Fruit fly (Drosophila melanogaster) whole organism, embryonic: ENCODE data around the gene CG11155.

ENCODE experiments used
- Aef1 ChIP-seq: fragments of 200-800 bp; sonication (Bioruptor generic); IDR thresholded peaks from 3 replicates; pipeline ENCODE4 v1.3.6; 2022; ENCODE audit warnings: missing biosample characterization, missing genetic modification characterization
- BEAF-32 ChIP-seq: fragments of 200-800 bp; sonication (Bioruptor generic); optimal IDR thresholded peaks from 3 replicates; lab custom pipeline; 2017; ENCODE audit warnings: missing biosample characterization, missing genetic modification characterization, mild to moderate bottlenecking, moderate library complexity, missing genetic modification reagents
- BtbVII ChIP-seq: fragments of 200-800 bp; sonication (Bioruptor generic); optimal IDR thresholded peaks from 3 replicates; lab custom pipeline; 2017; ENCODE audit warnings: missing biosample characterization, mild to moderate bottlenecking, missing genetic modification characterization
- Bteb2 ChIP-seq: fragments of 200-800 bp; sonication (Bioruptor generic); optimal IDR thresholded peaks from 2 replicates; lab custom pipeline; 2016; ENCODE audit warnings: missing biosample characterization, missing genetic modification characterization
- CG10431 ChIP-seq: fragments of 200-800 bp; sonication (Bioruptor generic); optimal IDR thresholded peaks from 3 replicates; lab custom pipeline; 2018; ENCODE audit warnings: missing biosample characterization, mild to moderate bottlenecking, missing genetic modification characterization
- CG11723 ChIP-seq: fragments of 200-800 bp; sonication (Bioruptor generic); optimal IDR thresholded peaks from 2 replicates; lab custom pipeline; 2017; ENCODE audit warnings: missing biosample characterization, mild to moderate bottlenecking, missing genetic modification characterization
- CG12659 ChIP-seq: fragments of 200-800 bp; sonication (Bioruptor generic); optimal IDR thresholded peaks from 3 replicates; lab custom pipeline; 2017; ENCODE audit warnings: mild to moderate bottlenecking, missing biosample characterization, missing genetic modification reagents, missing genetic modification characterization
- CG13123 ChIP-seq: fragments of 200-800 bp; sonication (Bioruptor generic); optimal IDR thresholded peaks from 2 replicates; lab custom pipeline; 2016; ENCODE audit warnings: missing biosample characterization, missing genetic modification characterization
- CG13296 ChIP-seq: fragments of 200-800 bp; sonication (Bioruptor generic); optimal IDR thresholded peaks from 3 replicates; lab custom pipeline; 2018; ENCODE audit warnings: missing biosample characterization, mild to moderate bottlenecking, missing genetic modification characterization
- CG14441 ChIP-seq: fragments of 200-800 bp; sonication (Bioruptor generic); IDR thresholded peaks from 2 replicates; pipeline ENCODE4 v1.3.6; 2022; ENCODE audit warnings: missing biosample characterization, missing genetic modification characterization
- CG1603 ChIP-seq: fragments of 200-800 bp; sonication (Bioruptor generic); optimal IDR thresholded peaks from 2 replicates; lab custom pipeline; 2019; ENCODE audit warnings: missing biosample characterization, mild to moderate bottlenecking, missing genetic modification characterization, moderate library complexity
- CG17612 ChIP-seq: fragments of 200-800 bp; sonication (Bioruptor generic); IDR thresholded peaks from 2 replicates; pipeline ENCODE4 v1.3.6; 2022; ENCODE audit warnings: missing biosample characterization, missing genetic modification characterization
- CG17802 ChIP-seq: fragments of 200-800 bp; sonication (Bioruptor generic); optimal IDR thresholded peaks from 2 replicates; lab custom pipeline; 2018; ENCODE audit warnings: missing biosample characterization, mild to moderate bottlenecking, missing genetic modification characterization, moderate library complexity
- CG17829 ChIP-seq: fragments of 200-800 bp; optimal IDR thresholded peaks from 2 replicates; lab custom pipeline; 2019; ENCODE audit warnings: missing biosample characterization, mild to moderate bottlenecking, missing genetic modification characterization, moderate library complexity
- CG1792 ChIP-seq: fragments of 200-800 bp; sonication (Bioruptor generic); optimal IDR thresholded peaks from 2 replicates; lab custom pipeline; 2016; ENCODE audit warnings: missing biosample characterization, missing genetic modification characterization
- CG18619 ChIP-seq: fragments of 200-800 bp; sonication (Bioruptor generic); optimal IDR thresholded peaks from 3 replicates; lab custom pipeline; 2017; ENCODE audit warnings: missing biosample characterization, mild to moderate bottlenecking, missing genetic modification characterization
- CG3163 ChIP-seq: fragments of 200-800 bp; sonication (Bioruptor generic); optimal IDR thresholded peaks from 3 replicates; lab custom pipeline; 2016; ENCODE audit warnings: missing biosample characterization, missing genetic modification characterization
- CG33213 ChIP-seq: fragments of 200-800 bp; sonication (Bioruptor generic); optimal IDR thresholded peaks from 3 replicates; lab custom pipeline; 2016; ENCODE audit warnings: missing biosample characterization, missing genetic modification characterization
- CG6854 ChIP-seq: fragments of 200-800 bp; sonication (Bioruptor generic); optimal IDR thresholded peaks from 3 replicates; lab custom pipeline; 2017; ENCODE audit warnings: missing biosample characterization, mild to moderate bottlenecking, missing genetic modification characterization
- CG9932 ChIP-seq: fragments of 200-800 bp; sonication (Bioruptor generic); IDR thresholded peaks from 2 replicates; pipeline ENCODE4 v1.3.6; 2022; ENCODE audit warnings: missing biosample characterization, missing genetic modification characterization
- CHES-1-like ChIP-seq: fragments of 200-800 bp; sonication (Bioruptor generic); optimal IDR thresholded peaks from 2 replicates; lab custom pipeline; 2016; ENCODE audit warnings: missing biosample characterization, missing genetic modification characterization
- Ets97D ChIP-seq: fragments of 200-800 bp; sonication (Bioruptor generic); optimal IDR thresholded peaks from 3 replicates; lab custom pipeline; 2016; ENCODE audit warnings: missing biosample characterization, missing genetic modification characterization
- Fer1 ChIP-seq: fragments of 200-800 bp; sonication (Bioruptor generic); optimal IDR thresholded peaks from 2 replicates; lab custom pipeline; 2017; ENCODE audit warnings: missing biosample characterization, mild to moderate bottlenecking, missing genetic modification characterization
- Kr ChIP-seq: fragments of 200-800 bp; sonication (Bioruptor generic); optimal IDR thresholded peaks from 2 replicates; lab custom pipeline; 2017; ENCODE audit warnings: missing biosample characterization, mild to moderate bottlenecking, missing genetic modification characterization
- Lpt ChIP-seq: fragments of >200 bp; optimal IDR thresholded peaks from 2 replicates; lab custom pipeline; 2018; ENCODE audit warnings: missing biosample characterization, missing genetic modification characterization
- MESR4 ChIP-seq: fragments of 200-800 bp; sonication (Bioruptor generic); optimal IDR thresholded peaks from 2 replicates; lab custom pipeline; 2018; ENCODE audit warnings: missing biosample characterization, mild to moderate bottlenecking, missing genetic modification characterization, moderate library complexity
- NC2α ChIP-seq: fragments of 200-800 bp; sonication (Bioruptor generic); optimal IDR thresholded peaks from 2 replicates; lab custom pipeline; 2016; ENCODE audit warnings: missing biosample characterization, missing genetic modification characterization
- Neu2 ChIP-seq: fragments of 200-800 bp; sonication (Bioruptor generic); optimal IDR thresholded peaks from 3 replicates; lab custom pipeline; 2016; ENCODE audit warnings: missing biosample characterization, missing genetic modification characterization, borderline replicate concordance
- Optix ChIP-seq: fragments of 200-800 bp; sonication (Bioruptor generic); IDR thresholded peaks from 3 replicates; pipeline ENCODE4 v1.3.6; 2022; ENCODE audit warnings: missing biosample characterization, missing genetic modification characterization
- TFAM ChIP-seq: fragments of 200-800 bp; sonication (Bioruptor generic); optimal IDR thresholded peaks from 2 replicates; lab custom pipeline; 2017; ENCODE audit warnings: missing biosample characterization, missing genetic modification characterization, inconsistent platforms
- ab ChIP-seq: fragments of 200-800 bp; sonication (Bioruptor generic); optimal IDR thresholded peaks from 2 replicates; lab custom pipeline; 2016; ENCODE audit warnings: missing biosample characterization, missing genetic modification characterization
- ara ChIP-seq: fragments of 200-800 bp; sonication (Bioruptor generic); IDR thresholded peaks from 2 replicates; pipeline ENCODE4 v1.3.6; 2022; ENCODE audit warnings: missing biosample characterization, missing genetic modification characterization
- en ChIP-seq: fragments of 200-800 bp; sonication (Bioruptor generic); optimal IDR thresholded peaks from 2 replicates; lab custom pipeline; 2016; ENCODE audit warnings: missing biosample characterization, missing genetic modification characterization
- eve ChIP-seq, 2 experiments: fragments of >200 bp; optimal IDR thresholded peaks; 2 replicates each; lab custom pipeline; 2017; ENCODE audit warnings: missing biosample characterization in 2 of 2, missing genetic modification characterization in 2 of 2
- eyg ChIP-seq: fragments of 200-800 bp; sonication (Bioruptor generic); optimal IDR thresholded peaks from 3 replicates; lab custom pipeline; 2016; ENCODE audit warnings: missing biosample characterization, missing genetic modification characterization
- fu2 ChIP-seq: fragments of 200-800 bp; sonication (Bioruptor generic); optimal IDR thresholded peaks from 2 replicates; lab custom pipeline; 2016; ENCODE audit warnings: missing biosample characterization, missing genetic modification characterization
- mld ChIP-seq: fragments of 200-800 bp; sonication (Bioruptor generic); IDR thresholded peaks from 3 replicates; pipeline ENCODE4 v1.3.6; 2022; ENCODE audit warnings: missing biosample characterization, missing genetic modification characterization; ENCODE audit not compliant: partially characterized antibody
- otp ChIP-seq: fragments of 200-800 bp; sonication (Bioruptor generic); IDR thresholded peaks from 3 replicates; pipeline ENCODE4, ENCODE4 v1.3.6; 2022; ENCODE audit warnings: missing biosample characterization, missing genetic modification characterization
- row ChIP-seq: fragments of 200-800 bp; sonication (Bioruptor generic); IDR thresholded peaks from 3 replicates; pipeline ENCODE4 v1.3.6; 2022; ENCODE audit warnings: missing biosample characterization, missing genetic modification characterization
- sens ChIP-seq: fragments of 200-800 bp; sonication (Bioruptor generic); peaks from one replicate; lab custom pipeline; 2016; ENCODE audit warnings: missing biosample characterization, missing genetic modification characterization
- sens-2 ChIP-seq: fragments of 200-800 bp; sonication (Bioruptor generic); IDR thresholded peaks from 2 replicates; pipeline ENCODE4 v1.3.6; 2022; ENCODE audit warnings: missing biosample characterization, missing genetic modification characterization
- so ChIP-seq: fragments of 200-800 bp; sonication (Bioruptor generic); IDR thresholded peaks from 3 replicates; pipeline ENCODE4 v1.3.6; 2022; ENCODE audit warnings: missing biosample characterization, missing genetic modification characterization
- tna ChIP-seq: fragments of 200-800 bp; sonication (Bioruptor generic); IDR thresholded peaks from 2 replicates; pipeline ENCODE4 v1.3.6; 2022; ENCODE audit warnings: missing biosample characterization, missing genetic modification characterization; ENCODE audit not compliant: partially characterized antibody
- ttk ChIP-seq: fragments of 200-800 bp; sonication (Bioruptor generic); IDR thresholded peaks from 2 replicates; pipeline ENCODE4 v2.1.2; 2022; ENCODE audit warnings: missing biosample characterization, missing genetic modification characterization
- twi ChIP-seq: fragments of 200-800 bp; optimal IDR thresholded peaks from 2 replicates; lab custom pipeline; 2019; ENCODE audit warnings: missing biosample characterization, mild to moderate bottlenecking, missing genetic modification characterization, moderate library complexity
- unc-4 ChIP-seq: fragments of 200-800 bp; sonication (Bioruptor generic); IDR thresholded peaks from 2 replicates; pipeline ENCODE4 v1.3.6; 2022; ENCODE audit warnings: missing biosample characterization, missing genetic modification characterization; ENCODE audit not compliant: partially characterized antibody

CG11155 gene

dm6 chr4:1123769-1124493, 2.5 kb upstream of the CG11155 start, which contains the start of gene Arf4 (continued):
- peak; percentile 73 for TF ChIP-seq sens (GFP tag; lab: Kevin White, UChicago)
- peak; percentile 44 for TF ChIP-seq CG12659 (GFP tag; lab: Kevin White, UChicago)
- peak in 1 of 2 experiments; percentile 34 for TF ChIP-seq eve (GFP tag; optimal IDR thresholded peaks at IDR 0.05; lab: Kevin White, UChicago)
- TF ChIP-seq Fer1 (GFP tag; lab: Kevin White, UChicago), result peak; percentile 10
- TF ChIP-seq row (GFP tag; lab: Robert Waterston, UW), result peak; percentile 71
- TF ChIP-seq CG17829 (tag; lab: Kevin White, UChicago), result peak; percentile 2
- peak; percentile 86 for TF ChIP-seq MESR4 (GFP tag; lab: Kevin White, UChicago)
- TF ChIP-seq CG1603 (tag; lab: Kevin White, UChicago), result peak; percentile 82
- TF ChIP-seq CG33213 (GFP tag; lab: Kevin White, UChicago), result no peak
- TF ChIP-seq BEAF-32 (GFP tag; lab: Kevin White, UChicago), result peak; percentile 37
- TF ChIP-seq Ets97D (GFP tag; lab: Kevin White, UChicago), result peak; percentile 18

- TF ChIP-seq MESR4 (GFP tag; lab: Kevin White, UChicago) (peak; percentile 21), Bteb2 (GFP tag; lab: Kevin White, UChicago) (no peak), sens (GFP tag; lab: Kevin White, UChicago) (peak; percentile 54)
These were observed 2.0 kb upstream of the CG11155 start for dm6 chr4:1124494-1124780.

dm6 chr4:1127000-1127399, 598 bp downstream of the CG11155 start:
- TF ChIP-seq CG12659 (GFP tag; lab: Kevin White, UChicago) (no peak), sens-2 (GFP tag; lab: Robert Waterston, UW) (no peak), eyg (GFP tag; lab: Kevin White, UChicago) (no peak), CG1792 (GFP tag; lab: Kevin White, UChicago) (no peak), CG9932 (GFP tag; lab: Robert Waterston, UW) (no peak), Neu2 (peak; percentile 51), Kr (no peak), twi (tag; lab: Kevin White, UChicago) (peak; percentile 77), CG6854 (GFP tag; lab: Kevin White, UChicago) (no peak), mld (GFP tag; lab: Robert Waterston, UW) (no peak), CHES-1-like (GFP tag; lab: Kevin White, UChicago) (no peak), eve (GFP tag; optimal IDR thresholded peaks at IDR 0.05; lab: Kevin White, UChicago) (peak in 1 of 2 experiments; percentile 43), fu2 (GFP tag; lab: Kevin White, UChicago) (no peak)

dm6 chr4:1144715-1145114, 18.3 kb downstream of the CG11155 start:
- TF ChIP-seq CG14441 (GFP tag; lab: Robert Waterston, UW) (no peak), so (GFP tag; lab: Robert Waterston, UW) (no peak), Ets97D (GFP tag; lab: Kevin White, UChicago) (no peak), BtbVII (GFP tag; lab: Kevin White, UChicago) (no peak), Lpt (GFP tag; lab: Kevin White, UChicago) (no peak), tna (no peak), CG17612 (GFP tag; lab: Robert Waterston, UW) (no peak), CG13296 (no peak), CG17802 (tag; lab: Kevin White, UChicago) (peak; percentile 37), en (GFP tag; lab: Kevin White, UChicago) (no peak), Aef1 (GFP tag; lab: Robert Waterston, UW) (no peak), ab (GFP tag; lab: Kevin White, UChicago) (no peak), CG3163 (GFP tag; lab: Kevin White, UChicago) (no peak), CG11723 (GFP tag; lab: Kevin White, UChicago) (peak; percentile 1), ttk (no peak), NC2α (no peak), unc-4 (GFP tag; lab: Robert Waterston, UW) (no peak), CG10431 (GFP tag; lab: Kevin White, UChicago) (no peak), CG18619 (GFP tag; lab: Kevin White, UChicago) (no peak), Optix (GFP tag; lab: Robert Waterston, UW) (no peak), otp (GFP tag; lab: Robert Waterston, UW) (no peak), ara (GFP tag; lab: Robert Waterston, UW) (no peak), CG13123 (no peak), TFAM (GFP tag; lab: Kevin White, UChicago) (no peak)
